Fruit fly (Drosophila melanogaster): ENCODE data around the gene CG7551.

DNA sequence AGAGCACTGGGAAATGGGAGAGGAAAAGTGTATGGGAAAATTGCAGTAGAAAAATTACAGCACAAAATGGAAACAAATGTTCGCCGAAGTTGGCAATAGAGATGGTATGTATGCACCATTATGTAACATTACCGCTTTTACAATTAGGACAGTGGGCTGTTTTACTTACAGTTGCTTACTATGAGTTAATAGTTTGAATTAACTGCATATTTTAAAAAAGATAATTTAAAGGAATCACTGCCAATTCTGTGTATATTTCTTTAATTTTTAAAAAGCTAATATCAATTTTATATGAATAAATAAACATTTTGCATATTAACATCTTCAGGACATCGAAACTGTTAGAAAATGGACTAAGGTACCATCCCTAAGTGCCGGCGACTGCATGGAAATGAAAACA is 44.6 kb upstream of the CG7551 start:
- TF ChIP-seq h (optimal IDR thresholded peaks at IDR 0.05), result no peak
- TF ChIP-seq psq (optimal IDR thresholded peaks at IDR 0.05), result no peak
- TF ChIP-seq Myc (optimal IDR thresholded peaks at IDR 0.05), result no peak
- no peak for TF ChIP-seq Sin3A (optimal IDR thresholded peaks at IDR 0.05)
- TF ChIP-seq ttk (optimal IDR thresholded peaks at IDR 0.05), result no peak
- no peak for TF ChIP-seq insv (optimal IDR thresholded peaks at IDR 0.05)

Measured in Kc167 (cell line).